Fruit fly (Drosophila melanogaster) whole organism, prepupa: ENCODE data around the gene Brf.

ENCODE experiments used
- CG10631 ChIP-seq: fragments of 200-800 bp; sonication (Bioruptor generic); optimal IDR thresholded peaks from 2 replicates; lab custom pipeline; 2016; ENCODE audit warnings: missing biosample characterization, missing genetic modification characterization
- CG15336 ChIP-seq: fragments of 200-800 bp; sonication (Bioruptor generic); IDR thresholded peaks from 2 replicates; pipeline ENCODE4 v1.3.6; 2022; ENCODE audit warnings: missing biosample characterization, missing genetic modification characterization
- CG9139 ChIP-seq: fragments of 200-800 bp; sonication (Bioruptor generic); optimal IDR thresholded peaks from 3 replicates; lab custom pipeline; 2017; ENCODE audit warnings: missing biosample characterization, mild to moderate bottlenecking, missing genetic modification characterization
- Eip93F ChIP-seq: fragments of 200-800 bp; sonication (Bioruptor generic); optimal IDR thresholded peaks from 2 replicates; lab custom pipeline; 2016; ENCODE audit warnings: missing biosample characterization, mild to moderate bottlenecking, missing genetic modification characterization
- Hr38 ChIP-seq: sonication (Bioruptor generic); optimal IDR thresholded peaks from 2 replicates; lab custom pipeline; 2016; ENCODE audit warnings: missing biosample characterization, missing genetic modification characterization
- Hr4 ChIP-seq: fragments of 200-800 bp; sonication (Bioruptor generic); optimal IDR thresholded peaks from 3 replicates; lab custom pipeline; 2016; ENCODE audit warnings: missing biosample characterization, missing genetic modification characterization
- cyc ChIP-seq: fragments of 200-800 bp; sonication (Bioruptor generic); optimal IDR thresholded peaks from 3 replicates; lab custom pipeline; 2016; ENCODE audit warnings: missing biosample characterization, missing genetic modification characterization
- fd59A ChIP-seq: fragments of 200-800 bp; sonication (Bioruptor generic); optimal IDR thresholded peaks from 2 replicates; lab custom pipeline; 2017; ENCODE audit warnings: missing biosample characterization, mild to moderate bottlenecking, missing genetic modification characterization, missing genetic modification reagents
- fkh ChIP-seq: fragments of 200-800 bp; sonication (Bioruptor generic); optimal IDR thresholded peaks from 3 replicates; lab custom pipeline; 2017; ENCODE audit warnings: missing biosample characterization, mild to moderate bottlenecking, missing genetic modification characterization, moderate library complexity

DNA sequence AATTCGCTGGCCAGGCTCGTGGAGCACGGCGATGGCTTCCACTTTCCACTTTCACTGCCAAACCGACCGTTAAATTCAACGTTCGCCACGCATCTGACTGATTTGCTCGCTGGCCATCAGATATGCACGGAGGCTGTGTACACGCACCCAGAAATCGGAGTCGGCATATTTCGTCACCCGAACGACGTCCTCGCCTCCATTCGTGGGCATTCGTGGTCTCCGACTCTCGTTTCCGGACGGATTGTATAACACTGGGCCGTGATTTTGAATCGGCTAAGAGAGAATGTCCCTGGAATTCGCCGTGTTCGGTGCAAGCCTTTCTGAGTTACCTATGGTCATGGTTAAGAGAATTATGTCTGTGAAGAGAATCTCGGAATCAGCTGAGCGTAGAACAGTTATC is 25.1 kb downstream of the Brf start, which contains the start of gene beat-IIa:
- TF ChIP-seq Hr38: no peak
- TF ChIP-seq CG15336: no peak
- no peak for TF ChIP-seq fkh
- no peak for TF ChIP-seq CG10631 (GFP tag; lab: Kevin White, UChicago)
- TF ChIP-seq CG9139 (GFP tag; lab: Kevin White, UChicago): no peak
- no peak for TF ChIP-seq cyc (GFP tag; lab: Kevin White, UChicago)
- no peak for TF ChIP-seq Hr4 (GFP tag; lab: Kevin White, UChicago)
- TF ChIP-seq Eip93F: no peak
- TF ChIP-seq fd59A (GFP tag; lab: Kevin White, UChicago): no peak
